Fruit fly (Drosophila melanogaster) whole organism, prepupa: Measurements from ENCODE around the gene cd.

Experiments
- Blimp-1 ChIP-seq: fragments of 200-800 bp; sonication (Bioruptor generic); optimal IDR thresholded peaks from 3 replicates; lab custom pipeline; 2017; ENCODE audit warnings: missing biosample characterization, missing genetic modification characterization, mild to moderate bottlenecking, moderate library complexity, missing genetic modification reagents
- CG10631 ChIP-seq: fragments of 200-800 bp; sonication (Bioruptor generic); optimal IDR thresholded peaks from 2 replicates; lab custom pipeline; 2016; ENCODE audit warnings: missing biosample characterization, missing genetic modification characterization
- CG10669 ChIP-seq: fragments of 200-800 bp; sonication (Bioruptor generic); optimal IDR thresholded peaks from 3 replicates; lab custom pipeline; 2018; ENCODE audit warnings: missing biosample characterization, mild to moderate bottlenecking, missing genetic modification characterization, moderate library complexity
- CG11294 ChIP-seq: fragments of 200-800 bp; sonication (Bioruptor generic); IDR thresholded peaks from 2 replicates; pipeline ENCODE4 v1.3.6; 2022; ENCODE audit warnings: missing biosample characterization, missing genetic modification characterization
- CG11762 ChIP-seq: fragments of 200-800 bp; sonication (Bioruptor generic); optimal IDR thresholded peaks from 3 replicates; lab custom pipeline; 2016; ENCODE audit warnings: missing biosample characterization, missing genetic modification characterization; ENCODE audit not compliant: insufficient read depth
- CG11902 ChIP-seq: fragments of 200-800 bp; sonication (Bioruptor generic); optimal IDR thresholded peaks from 3 replicates; lab custom pipeline; 2016; ENCODE audit warnings: missing biosample characterization, missing genetic modification characterization
- CG15336 ChIP-seq: fragments of 200-800 bp; sonication (Bioruptor generic); IDR thresholded peaks from 2 replicates; pipeline ENCODE4 v1.3.6; 2022; ENCODE audit warnings: missing biosample characterization, missing genetic modification characterization
- CG1621 ChIP-seq: fragments of 200-800 bp; sonication (Bioruptor generic); optimal IDR thresholded peaks from 3 replicates; lab custom pipeline; 2018; ENCODE audit warnings: missing biosample characterization, mild to moderate bottlenecking, missing genetic modification characterization
- CG16779 ChIP-seq: fragments of 200-800 bp; sonication (Bioruptor generic); optimal IDR thresholded peaks from 3 replicates; lab custom pipeline; 2017; ENCODE audit warnings: missing biosample characterization, mild to moderate bottlenecking, missing genetic modification characterization
- CG3032 ChIP-seq: fragments of 200-800 bp; optimal IDR thresholded peaks from 2 replicates; lab custom pipeline; 2019; ENCODE audit warnings: missing biosample characterization, mild to moderate bottlenecking, missing genetic modification characterization, moderate library complexity
- CG34406 ChIP-seq: fragments of 200-800 bp; sonication (Bioruptor generic); optimal IDR thresholded peaks from 3 replicates; lab custom pipeline; 2016; ENCODE audit warnings: missing biosample characterization, missing genetic modification characterization
- CG4318 ChIP-seq: fragments of 200-800 bp; sonication (Bioruptor generic); optimal IDR thresholded peaks from 3 replicates; lab custom pipeline; 2017; ENCODE audit warnings: missing biosample characterization, mild to moderate bottlenecking, missing genetic modification characterization
- CG6276 ChIP-seq: fragments of 200-800 bp; sonication (Bioruptor generic); optimal IDR thresholded peaks from 2 replicates; lab custom pipeline; 2017; ENCODE audit warnings: missing biosample characterization, mild to moderate bottlenecking, missing genetic modification characterization
- CG6792 ChIP-seq: fragments of 200-800 bp; sonication (Bioruptor generic); optimal IDR thresholded peaks from 3 replicates; lab custom pipeline; 2016; ENCODE audit warnings: missing biosample characterization, missing genetic modification characterization
- CG6854 ChIP-seq: fragments of 200-800 bp; sonication (Bioruptor generic); optimal IDR thresholded peaks from 2 replicates; lab custom pipeline; 2017; ENCODE audit warnings: missing biosample characterization, mild to moderate bottlenecking, missing genetic modification characterization
- CG7368 ChIP-seq: fragments of 200-800 bp; sonication (Bioruptor generic); optimal IDR thresholded peaks from 3 replicates; lab custom pipeline; 2016; ENCODE audit warnings: missing biosample characterization, missing genetic modification characterization
- CG8119 ChIP-seq: fragments of 200-800 bp; sonication (Bioruptor generic); IDR thresholded peaks from 3 replicates; pipeline ENCODE4 v1.3.6; 2022; ENCODE audit warnings: missing biosample characterization, missing genetic modification characterization
- CG8319 ChIP-seq: fragments of 200-800 bp; sonication (Bioruptor generic); optimal IDR thresholded peaks from 3 replicates; lab custom pipeline; 2016; ENCODE audit warnings: missing biosample characterization, missing genetic modification characterization
- CG8632 ChIP-seq: fragments of 200-800 bp; sonication (Bioruptor generic); optimal IDR thresholded peaks from 3 replicates; lab custom pipeline; 2016; ENCODE audit warnings: missing biosample characterization, missing genetic modification characterization
- Eip75B ChIP-seq: fragments of 200-800 bp; sonication (Bioruptor generic); optimal IDR thresholded peaks from 3 replicates; lab custom pipeline; 2016; ENCODE audit warnings: missing biosample characterization, missing genetic modification characterization
- Eip78C ChIP-seq: fragments of 200-800 bp; sonication (Bioruptor generic); peaks from one replicate; lab custom pipeline; 2016; ENCODE audit warnings: missing biosample characterization, missing genetic modification characterization
- Eip93F ChIP-seq: fragments of 200-800 bp; sonication (Bioruptor generic); optimal IDR thresholded peaks from 2 replicates; lab custom pipeline; 2016; ENCODE audit warnings: missing biosample characterization, mild to moderate bottlenecking, missing genetic modification characterization
- Ets21C ChIP-seq: fragments of 200-800 bp; sonication (Bioruptor generic); optimal IDR thresholded peaks from 3 replicates; lab custom pipeline; 2016; ENCODE audit warnings: missing biosample characterization, missing genetic modification characterization
- Ets96B ChIP-seq: fragments of 200-800 bp; optimal IDR thresholded peaks from 2 replicates; lab custom pipeline; 2019; ENCODE audit warnings: missing biosample characterization, mild to moderate bottlenecking, missing genetic modification characterization, moderate library complexity
- Gug ChIP-seq: fragments of 200-800 bp; sonication (Bioruptor generic); IDR thresholded peaks from 2 replicates; pipeline ENCODE4 v1.3.6; 2022; ENCODE audit warnings: missing biosample characterization, missing genetic modification characterization
- Hr39 ChIP-seq: fragments of 200-800 bp; sonication (Bioruptor generic); optimal IDR thresholded peaks from 2 replicates; lab custom pipeline; 2016; ENCODE audit warnings: missing biosample characterization, missing genetic modification characterization
- Hr4 ChIP-seq: fragments of 200-800 bp; sonication (Bioruptor generic); optimal IDR thresholded peaks from 3 replicates; lab custom pipeline; 2016; ENCODE audit warnings: missing biosample characterization, missing genetic modification characterization
- Met ChIP-seq: fragments of 200-800 bp; sonication (Bioruptor generic); optimal IDR thresholded peaks from 3 replicates; lab custom pipeline; 2016; ENCODE audit warnings: missing biosample characterization, missing genetic modification characterization
- OdsH ChIP-seq: fragments of 200-800 bp; sonication (Bioruptor generic); optimal IDR thresholded peaks from 3 replicates; lab custom pipeline; 2016; ENCODE audit warnings: missing biosample characterization, missing genetic modification characterization
- Smox ChIP-seq: fragments of 200-800 bp; sonication (Bioruptor generic); optimal IDR thresholded peaks from 3 replicates; lab custom pipeline; 2016; ENCODE audit warnings: missing biosample characterization, missing genetic modification characterization
- Sox102F ChIP-seq: fragments of 200-800 bp; sonication (Bioruptor generic); optimal IDR thresholded peaks from 2 replicates; lab custom pipeline; 2016; ENCODE audit warnings: missing biosample characterization, mild to moderate bottlenecking, missing genetic modification characterization
- Sox15 ChIP-seq: fragments of 200-800 bp; sonication (Bioruptor generic); optimal IDR thresholded peaks from 3 replicates; lab custom pipeline; 2016; ENCODE audit warnings: missing biosample characterization, missing genetic modification characterization
- achi ChIP-seq: fragments of 200-800 bp; sonication (Bioruptor generic); optimal IDR thresholded peaks from 3 replicates; lab custom pipeline; 2016; ENCODE audit warnings: missing biosample characterization, missing genetic modification characterization
- acj6 ChIP-seq: fragments of 200-800 bp; sonication (Bioruptor generic); optimal IDR thresholded peaks from 3 replicates; lab custom pipeline; 2016; ENCODE audit warnings: missing biosample characterization, missing genetic modification characterization
- cyc ChIP-seq: fragments of 200-800 bp; sonication (Bioruptor generic); optimal IDR thresholded peaks from 3 replicates; lab custom pipeline; 2016; ENCODE audit warnings: missing biosample characterization, missing genetic modification characterization
- dsx ChIP-seq: fragments of 200-800 bp; optimal IDR thresholded peaks from 3 replicates; lab custom pipeline; 2019; ENCODE audit warnings: missing biosample characterization, mild to moderate bottlenecking, missing genetic modification characterization, moderate library complexity; ENCODE audit not compliant: poor library complexity, severe bottlenecking
- eg ChIP-seq: fragments of 200-800 bp; sonication (Bioruptor generic); IDR thresholded peaks from 3 replicates; pipeline ENCODE4 v1.3.6; 2022; ENCODE audit warnings: missing biosample characterization, missing genetic modification characterization
- fd85E ChIP-seq: fragments of 200-800 bp; sonication (Bioruptor generic); optimal IDR thresholded peaks from 3 replicates; lab custom pipeline; 2016; ENCODE audit warnings: missing biosample characterization, missing genetic modification characterization
- fkh ChIP-seq: fragments of 200-800 bp; sonication (Bioruptor generic); optimal IDR thresholded peaks from 3 replicates; lab custom pipeline; 2017; ENCODE audit warnings: missing biosample characterization, mild to moderate bottlenecking, missing genetic modification characterization, moderate library complexity
- net ChIP-seq: fragments of 200-800 bp; sonication (Bioruptor generic); optimal IDR thresholded peaks from 3 replicates; lab custom pipeline; 2016; ENCODE audit warnings: missing biosample characterization, missing genetic modification characterization
- pdm3 ChIP-seq: fragments of 200-800 bp; sonication (Bioruptor generic); optimal IDR thresholded peaks from 3 replicates; lab custom pipeline; 2016; ENCODE audit warnings: missing biosample characterization, missing genetic modification characterization
- salr ChIP-seq, 2 experiments: fragments of 200-800 bp; sonication (Bioruptor generic); optimal IDR thresholded peaks; 3 replicates each; lab custom pipeline; 2016 to 2018; ENCODE audit warnings: missing biosample characterization in 2 of 2, missing genetic modification characterization in 2 of 2, mild to moderate bottlenecking in 1 of 2
- svp ChIP-seq: fragments of 200-800 bp; sonication (Bioruptor generic); peaks from one replicate; lab custom pipeline; 2016; ENCODE audit warnings: missing biosample characterization, missing genetic modification characterization
- topi ChIP-seq: fragments of 200-800 bp; sonication (Bioruptor generic); optimal IDR thresholded peaks from 3 replicates; lab custom pipeline; 2016; ENCODE audit warnings: missing biosample characterization, missing genetic modification characterization
- vri ChIP-seq: fragments of 200-800 bp; sonication (Bioruptor generic); optimal IDR thresholded peaks from 3 replicates; lab custom pipeline; 2016; ENCODE audit warnings: missing biosample characterization, mild to moderate bottlenecking, missing genetic modification characterization

cd gene

DNA sequence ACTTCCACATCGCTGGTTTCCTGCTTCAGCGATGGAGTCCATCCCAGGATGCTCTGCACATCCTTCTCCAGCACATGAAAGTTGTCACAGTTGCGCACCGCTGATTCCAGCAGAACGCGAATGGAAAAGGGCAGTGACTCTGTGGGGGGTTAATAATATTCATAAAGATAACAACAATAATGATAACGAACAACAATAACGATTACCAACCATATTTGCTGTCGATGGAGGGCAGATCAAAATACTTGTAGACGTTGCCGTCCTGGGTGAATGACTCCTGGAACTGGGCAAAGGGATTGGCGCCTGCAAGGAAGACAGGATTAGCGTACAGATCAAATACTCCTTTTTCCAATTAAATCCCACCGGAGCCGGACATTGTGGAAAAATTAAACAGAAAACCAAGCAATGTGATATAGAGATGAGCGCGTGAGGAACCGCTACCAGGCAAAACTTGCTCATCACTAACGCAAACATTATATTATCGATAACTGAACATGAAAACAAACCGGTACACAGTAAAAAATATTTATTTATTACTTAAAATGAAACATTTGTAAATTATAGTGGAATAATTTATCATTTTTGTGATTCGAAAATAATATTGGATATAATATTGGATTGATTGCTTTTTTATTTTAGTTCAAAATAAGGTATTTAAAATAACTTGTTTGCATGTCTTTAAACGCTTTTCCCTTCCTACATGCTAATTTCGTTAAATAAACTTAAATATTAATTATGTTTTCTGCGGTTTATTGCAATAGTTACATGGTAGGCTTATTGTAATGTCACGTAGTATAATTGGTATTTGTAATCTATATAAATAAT, 29.6 kb downstream of the cd start, which contains the start of gene Irp-1A (continued):
- TF ChIP-seq CG8632 = peak; percentile 45
- no peak for TF ChIP-seq Ets21C (GFP tag; lab: Kevin White, UChicago)
- peak; percentile 97 for TF ChIP-seq svp
- peak; percentile 71 for TF ChIP-seq CG34406 (GFP tag; lab: Kevin White, UChicago)
- peak; percentile 46 for TF ChIP-seq CG10669 (GFP tag; lab: Kevin White, UChicago)
- peak; percentile 66 for TF ChIP-seq Gug
- peak; percentile 33 for TF ChIP-seq Hr39 (GFP tag; lab: Kevin White, UChicago)
- peak; percentile 62 for TF ChIP-seq Smox (GFP tag; lab: Kevin White, UChicago)
- TF ChIP-seq Sox15 (GFP tag; lab: Kevin White, UChicago) = peak; percentile 1
- peak; percentile 34 for TF ChIP-seq cyc (GFP tag; lab: Kevin White, UChicago)
- TF ChIP-seq CG6854 (GFP tag; lab: Kevin White, UChicago) = no peak
- peak; percentile 0 for TF ChIP-seq fd85E (GFP tag; lab: Kevin White, UChicago)
- TF ChIP-seq Eip93F (GFP tag; lab: Kevin White, UChicago) = peak; percentile 10
- TF ChIP-seq Met (GFP tag; lab: Kevin White, UChicago) = peak; percentile 46
- no peak for TF ChIP-seq CG16779
- peak; percentile 49 for TF ChIP-seq CG7368 (GFP tag; lab: Kevin White, UChicago)

DNA sequence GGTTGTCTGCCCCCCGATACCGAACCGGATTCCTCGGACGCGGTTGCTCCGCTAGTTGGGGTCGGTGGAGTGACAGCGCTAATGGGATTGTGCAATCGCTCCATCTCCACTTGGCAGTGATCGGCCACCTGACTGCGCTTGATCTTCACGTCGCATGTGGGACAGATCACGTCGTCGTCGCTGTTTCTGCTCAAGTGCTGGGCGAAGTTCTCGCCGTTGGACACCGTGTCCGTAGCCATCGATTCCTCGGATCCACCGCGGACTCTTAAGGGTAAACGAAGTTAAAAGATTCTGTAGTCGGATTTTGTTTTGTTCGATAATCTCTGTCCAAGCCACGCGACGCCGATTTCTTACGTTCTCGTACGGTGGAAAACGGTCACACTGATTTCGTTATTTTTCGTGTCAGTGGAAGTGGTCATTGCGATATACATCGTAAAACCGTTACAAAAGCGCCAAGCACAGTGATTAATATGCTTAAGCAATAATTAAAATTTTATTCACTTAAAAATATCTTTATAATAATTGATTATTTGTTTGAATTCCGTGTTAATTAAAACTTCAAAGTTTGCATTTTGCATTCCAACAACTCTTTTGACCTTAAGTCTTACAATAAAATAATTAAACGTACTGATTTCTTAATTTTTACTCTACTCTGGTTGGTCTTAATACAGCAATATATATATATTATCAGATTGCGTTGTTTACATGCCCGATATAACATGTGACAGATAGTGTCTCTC, 31.4 kb downstream of the cd start, which contains the start of gene RNF220:
RNF220 (minus strand) TSS at position 384 of the 740 bp plus-strand sequence.
- TF ChIP-seq Ets21C (GFP tag; lab: Kevin White, UChicago) (no peak), topi (GFP tag; lab: Kevin White, UChicago) (no peak), CG15336 (0 out of 2 replicates have a peak, but pooled peaks have one; percentile 24), CG11294 (no peak), CG16779 (no peak), cyc (GFP tag; lab: Kevin White, UChicago) (no peak), CG1621 (no peak), eg (peak; percentile 67; the same call in 2 of the 3 replicates), CG8319 (GFP tag; lab: Kevin White, UChicago) (no peak), Hr4 (GFP tag; lab: Kevin White, UChicago) (peak; percentile 57), Eip78C (GFP tag; lab: Kevin White, UChicago) (peak; percentile 64), CG10669 (GFP tag; lab: Kevin White, UChicago) (peak; percentile 24), svp (peak; percentile 66), dsx (GFP tag; lab: Kevin White, UChicago) (no peak), Eip75B (GFP tag; lab: Kevin White, UChicago) (no peak), CG3032 (tag; lab: Kevin White, UChicago) (peak; percentile 15), net (GFP tag; lab: Kevin White, UChicago) (peak; percentile 50), fd85E (GFP tag; lab: Kevin White, UChicago) (no peak), CG11762 (GFP tag; lab: Kevin White, UChicago) (peak; percentile 3), Hr39 (GFP tag; lab: Kevin White, UChicago) (no peak), CG8119 (GFP tag; lab: Robert Waterston, UW) (peak; percentile 19; the same call in 1 of the 3 replicates), Sox102F (GFP tag; lab: Kevin White, UChicago) (no peak), pdm3 (peak; percentile 34), OdsH (GFP tag; lab: Kevin White, UChicago) (peak; percentile 49), acj6 (GFP tag; lab: Kevin White, UChicago) (peak; percentile 48), vri (GFP tag; lab: Kevin White, UChicago) (no peak), achi (GFP tag; lab: Kevin White, UChicago) (peak; percentile 31), CG6854 (GFP tag; lab: Kevin White, UChicago) (no peak), fkh (GFP tag; lab: Kevin White, UChicago) (peak; percentile 26), Met (GFP tag; lab: Kevin White, UChicago) (no peak), Smox (GFP tag; lab: Kevin White, UChicago) (no peak), CG11902 (GFP tag; lab: Kevin White, UChicago) (no peak), salr (GFP tag; optimal IDR thresholded peaks at IDR 0.05; lab: Kevin White, UChicago) (peak in 1 of 2 experiments; percentile 51), Blimp-1 (GFP tag; lab: Kevin White, UChicago) (no peak), Ets96B (tag; lab: Kevin White, UChicago) (no peak), CG4318 (GFP tag; lab: Kevin White, UChicago) (peak; percentile 20), CG6792 (GFP tag; lab: Kevin White, UChicago) (no peak), CG6276 (GFP tag; lab: Kevin White, UChicago) (no peak), CG10631 (GFP tag; lab: Kevin White, UChicago) (no peak)
